Fruit fly (Drosophila melanogaster): ENCODE measurements around the gene Cph.

Cph gene

dm6 chrX:7094861-7095260 is 42.7 kb upstream of the Cph start (continued):
- TF ChIP-seq luna (GFP tag; optimal IDR thresholded peaks at IDR 0.05) (no peak), CG11085 (GFP tag; IDR thresholded peaks at IDR 0.05) (no peak), CG2199 (GFP tag; IDR thresholded peaks at IDR 0.05) (0 out of 3 replicates have a peak, but pooled peaks have one; percentile 34), CG34422 (GFP tag; IDR thresholded peaks at IDR 0.05) (no peak), Ssrp (tag; optimal IDR thresholded peaks at IDR 0.05) (peak; percentile 73), CG13296 (GFP tag; optimal IDR thresholded peaks at IDR 0.05) (no peak), wor (GFP tag; IDR thresholded peaks at IDR 0.05) (peak; percentile 36; the same call in 1 of the 2 replicates), Deaf1 (tag; optimal IDR thresholded peaks at IDR 0.05) (no peak), cwo (GFP tag; optimal IDR thresholded peaks at IDR 0.05) (no peak), CG31388 (GFP tag; optimal IDR thresholded peaks at IDR 0.05) (no peak), maf-S (GFP tag; optimal IDR thresholded peaks at IDR 0.05) (no peak), ac (GFP tag; optimal IDR thresholded peaks at IDR 0.05) (no peak), CG6254 (GFP tag; optimal IDR thresholded peaks at IDR 0.05) (no peak), exex (tag; optimal IDR thresholded peaks at IDR 0.05) (no peak), CG2120 (GFP tag; optimal IDR thresholded peaks at IDR 0.05) (no peak), Mes4 (GFP tag; optimal IDR thresholded peaks at IDR 0.05) (no peak), CG8388 (GFP tag; optimal IDR thresholded peaks at IDR 0.05) (peak; percentile 66), E2f2 (GFP tag; IDR thresholded peaks at IDR 0.05) (no peak), CG11456 (GFP tag; IDR thresholded peaks at IDR 0.05) (no peak), zen2 (GFP tag; IDR thresholded peaks at IDR 0.05; ENCODE audit: partially characterized antibody) (no peak), bsh (GFP tag; optimal IDR thresholded peaks at IDR 0.05) (peak in 1 of 2 experiments; percentile 71), CG1602 (GFP tag; optimal IDR thresholded peaks at IDR 0.05) (peak; percentile 36), Asciz (GFP tag; optimal IDR thresholded peaks at IDR 0.05) (peak; percentile 46), kah (GFP tag; optimal IDR thresholded peaks at IDR 0.05) (no peak), CG11560 (tag; IDR thresholded peaks at IDR 0.05) (no peak), CG18619 (GFP tag; optimal IDR thresholded peaks at IDR 0.05) (no peak), Tbp (GFP tag; optimal IDR thresholded peaks at IDR 0.05) (no peak), ro (GFP tag; IDR thresholded peaks at IDR 0.05) (no peak), CG4854 (GFP tag; optimal IDR thresholded peaks at IDR 0.05) (no peak), Lpt (GFP tag; optimal IDR thresholded peaks at IDR 0.05) (no peak), zf30C (GFP tag; optimal IDR thresholded peaks at IDR 0.05) (peak; percentile 52), Trl (optimal IDR thresholded peaks at IDR 0.05) (no peak), Trl (GFP tag; optimal IDR thresholded peaks at IDR 0.05) (no peak), fd96Cb (tag; optimal IDR thresholded peaks at IDR 0.05) (peak; percentile 59), Spps (tag; optimal IDR thresholded peaks at IDR 0.05) (no peak), Oli (tag; optimal IDR thresholded peaks at IDR 0.05) (peak; percentile 51), CG3065 (GFP tag; optimal IDR thresholded peaks at IDR 0.05) (no peak), CG9215 (GFP tag; IDR thresholded peaks at IDR 0.05) (no peak), sc (optimal IDR thresholded peaks at IDR 0.05) (no peak), sc (GFP tag; optimal IDR thresholded peaks at IDR 0.05) (no peak), mld (GFP tag; IDR thresholded peaks at IDR 0.05; ENCODE audit: partially characterized antibody) (no peak), E2f1 (GFP tag; IDR thresholded peaks at IDR 0.05) (0 out of 2 replicates have a peak, but pooled peaks have one; percentile 10), CG2678 (tag; optimal IDR thresholded peaks at IDR 0.05) (peak; percentile 68), crol (GFP tag; IDR thresholded peaks at IDR 0.05) (no peak), slou (GFP tag; optimal IDR thresholded peaks at IDR 0.05) (no peak), dpn (GFP tag; optimal IDR thresholded peaks at IDR 0.05) (peak in 1 of 2 experiments; percentile 55), CG10366 (GFP tag; IDR thresholded peaks at IDR 0.05) (peak; percentile 36), CG2712 (tag; optimal IDR thresholded peaks at IDR 0.05) (peak; percentile 31), CG6272 (GFP tag; IDR thresholded peaks at IDR 0.05) (no peak), Sox102F (GFP tag; optimal IDR thresholded peaks at IDR 0.05) (peak; percentile 83), CG17568 (GFP tag; optimal IDR thresholded peaks at IDR 0.05) (no peak), CG7271 (tag; optimal IDR thresholded peaks at IDR 0.05) (no peak)
